Fruit fly (Drosophila melanogaster) whole organism, embryonic: Measurements from ENCODE around the gene CG7272.
A peak's percentile ranks its signal among the peaks of the same experiment; 100 is the strongest.

Experiments
- Adf1 ChIP-seq: fragments of 200-800 bp; sonication (Bioruptor generic); IDR thresholded peaks from 2 replicates; pipeline ENCODE4 v1.3.6; 2022; ENCODE audit warnings: missing biosample characterization, missing genetic modification characterization
- CG10431 ChIP-seq: fragments of 200-800 bp; sonication (Bioruptor generic); optimal IDR thresholded peaks from 3 replicates; lab custom pipeline; 2018; ENCODE audit warnings: missing biosample characterization, mild to moderate bottlenecking, missing genetic modification characterization
- CG11723 ChIP-seq: fragments of 200-800 bp; sonication (Bioruptor generic); optimal IDR thresholded peaks from 2 replicates; lab custom pipeline; 2017; ENCODE audit warnings: missing biosample characterization, mild to moderate bottlenecking, missing genetic modification characterization
- CG12071 ChIP-seq: fragments of 200-800 bp; sonication (Bioruptor generic); optimal IDR thresholded peaks from 3 replicates; lab custom pipeline; 2018; ENCODE audit warnings: missing biosample characterization, mild to moderate bottlenecking, missing genetic modification characterization
- CG12104 ChIP-seq: fragments of 200-800 bp; sonication (Bioruptor generic); optimal IDR thresholded peaks from 3 replicates; lab custom pipeline; 2016; ENCODE audit warnings: missing biosample characterization, missing genetic modification characterization
- CG1233 ChIP-seq: fragments of 200-800 bp; sonication (Bioruptor generic); optimal IDR thresholded peaks from 4 replicates; lab custom pipeline; 2018; ENCODE audit warnings: missing biosample characterization, mild to moderate bottlenecking, missing genetic modification characterization
- CG16779 ChIP-seq: fragments of 200-800 bp; sonication (Bioruptor generic); IDR thresholded peaks from 2 replicates; pipeline ENCODE4 v1.3.6; 2022; ENCODE audit warnings: missing biosample characterization, missing genetic modification characterization
- CG17802 ChIP-seq: fragments of 200-800 bp; sonication (Bioruptor generic); optimal IDR thresholded peaks from 2 replicates; lab custom pipeline; 2018; ENCODE audit warnings: missing biosample characterization, mild to moderate bottlenecking, missing genetic modification characterization, moderate library complexity
- CG18011 ChIP-seq: fragments of 200-800 bp; sonication (Bioruptor generic); optimal IDR thresholded peaks from 2 replicates; lab custom pipeline; 2017; ENCODE audit warnings: missing biosample characterization, missing genetic modification characterization, mild to moderate bottlenecking, moderate library complexity, missing genotype
- CG4360 ChIP-seq: fragments of 200-800 bp; sonication (Bioruptor generic); IDR thresholded peaks from 2 replicates; pipeline ENCODE4 v1.3.6; 2022; ENCODE audit warnings: missing biosample characterization, missing genetic modification characterization
- CG4707 ChIP-seq: fragments of 200-800 bp; sonication (Bioruptor generic); optimal IDR thresholded peaks from 2 replicates; lab custom pipeline; 2018; ENCODE audit warnings: missing biosample characterization, mild to moderate bottlenecking, missing genetic modification characterization, moderate library complexity
- CG4820 ChIP-seq: fragments of 200-800 bp; sonication (Bioruptor generic); optimal IDR thresholded peaks from 3 replicates; lab custom pipeline; 2016; ENCODE audit warnings: missing biosample characterization, missing genetic modification characterization
- CG6765 ChIP-seq: fragments of 200-800 bp; sonication (Bioruptor generic); optimal IDR thresholded peaks from 3 replicates; lab custom pipeline; 2017; ENCODE audit warnings: missing biosample characterization, mild to moderate bottlenecking, missing genetic modification characterization
- CG7928 ChIP-seq: fragments of 200-800 bp; sonication (Bioruptor generic); optimal IDR thresholded peaks from 2 replicates; lab custom pipeline; 2017; ENCODE audit warnings: missing biosample characterization, mild to moderate bottlenecking, missing genetic modification characterization
- CG7987 ChIP-seq: fragments of 200-800 bp; sonication (Bioruptor generic); optimal IDR thresholded peaks from 2 replicates; lab custom pipeline; 2018; ENCODE audit warnings: missing biosample characterization, mild to moderate bottlenecking, missing genetic modification characterization, moderate library complexity
- CG8290 ChIP-seq, 3 experiments: fragments of 200-800 bp; sonication (Bioruptor generic); optimal IDR thresholded peaks; 2 replicates each; lab custom pipeline; 2016 to 2019; ENCODE audit warnings: missing biosample characterization in 3 of 3, missing genetic modification characterization in 3 of 3, mild to moderate bottlenecking in 2 of 3, moderate library complexity in 1 of 3
- CoRest ChIP-seq: fragments of 200-800 bp; sonication (Bioruptor generic); optimal IDR thresholded peaks from 3 replicates; lab custom pipeline; 2018; ENCODE audit warnings: missing biosample characterization, mild to moderate bottlenecking, missing genetic modification characterization, moderate library complexity
- Dad ChIP-seq: fragments of 200-800 bp; sonication (Bioruptor generic); optimal IDR thresholded peaks from 3 replicates; lab custom pipeline; 2016; ENCODE audit warnings: missing biosample characterization, missing genetic modification characterization
- Drgx ChIP-seq: fragments of 200-800 bp; sonication (Bioruptor generic); IDR thresholded peaks from 2 replicates; pipeline ENCODE4 v1.3.6; 2022; ENCODE audit warnings: missing biosample characterization, missing genetic modification characterization
- E2f2 ChIP-seq: fragments of 200-800 bp; sonication (Bioruptor generic); IDR thresholded peaks from 2 replicates; pipeline ENCODE4 v1.3.6; 2022; ENCODE audit warnings: missing biosample characterization, missing genetic modification characterization
- Fer2 ChIP-seq: fragments of 200-800 bp; sonication (Bioruptor generic); optimal IDR thresholded peaks from 2 replicates; lab custom pipeline; 2018; ENCODE audit warnings: missing biosample characterization, mild to moderate bottlenecking, missing genetic modification characterization, moderate library complexity
- Hr3 ChIP-seq: fragments of 200-800 bp; sonication (Bioruptor generic); optimal IDR thresholded peaks from 3 replicates; lab custom pipeline; 2016; ENCODE audit warnings: missing biosample characterization, missing genetic modification characterization
- Meics ChIP-seq: fragments of 200-800 bp; sonication (Bioruptor generic); optimal IDR thresholded peaks from 2 replicates; lab custom pipeline; 2017; ENCODE audit warnings: missing biosample characterization, mild to moderate bottlenecking, missing genetic modification characterization
- Neu2 ChIP-seq: fragments of 200-800 bp; sonication (Bioruptor generic); optimal IDR thresholded peaks from 3 replicates; lab custom pipeline; 2016; ENCODE audit warnings: missing biosample characterization, missing genetic modification characterization, borderline replicate concordance
- Oli ChIP-seq: fragments of 200-800 bp; sonication (Bioruptor generic); optimal IDR thresholded peaks from 2 replicates; lab custom pipeline; 2018; ENCODE audit warnings: missing biosample characterization, mild to moderate bottlenecking, missing genetic modification characterization, moderate library complexity
- Poxn ChIP-seq: fragments of 200-800 bp; sonication (Bioruptor generic); IDR thresholded peaks from 2 replicates; pipeline ENCODE4 v1.3.6; 2022; ENCODE audit warnings: missing biosample characterization, missing genetic modification characterization
- Xbp1 ChIP-seq: fragments of 200-800 bp; sonication (Bioruptor generic); optimal IDR thresholded peaks from 3 replicates; lab custom pipeline; 2016; ENCODE audit warnings: missing biosample characterization, mild to moderate bottlenecking, missing genetic modification characterization
- al ChIP-seq: fragments of 200-800 bp; sonication (Bioruptor generic); IDR thresholded peaks from 2 replicates; pipeline ENCODE4 v1.3.6; 2022; ENCODE audit warnings: missing biosample characterization, missing genetic modification characterization
- ash1 ChIP-seq: fragments of 200-800 bp; sonication (Bioruptor generic); optimal IDR thresholded peaks from 2 replicates; lab custom pipeline; 2018; ENCODE audit warnings: missing biosample characterization, mild to moderate bottlenecking, missing genetic modification characterization
- croc ChIP-seq: fragments of 200-800 bp; sonication (Bioruptor generic); conservative IDR thresholded peaks from 3 replicates; pipeline ENCODE4 v1.3.6; 2022; ENCODE audit warnings: missing biosample characterization, missing genetic modification characterization
- crol ChIP-seq: fragments of 200-800 bp; sonication (Bioruptor generic); IDR thresholded peaks from 2 replicates; pipeline ENCODE4 v1.3.6; 2022; ENCODE audit warnings: missing biosample characterization, missing genetic modification characterization
- dan ChIP-seq: fragments of 200-800 bp; sonication (Bioruptor generic); IDR thresholded peaks from 2 replicates; pipeline ENCODE4 v1.3.6; 2022; ENCODE audit warnings: missing biosample characterization, missing genetic modification characterization
- dysf ChIP-seq: fragments of 200-800 bp; sonication (Bioruptor generic); IDR thresholded peaks from 3 replicates; pipeline ENCODE4 v1.3.6; 2022; ENCODE audit warnings: missing biosample characterization, missing genetic modification characterization
- gem ChIP-seq: fragments of 200-800 bp; sonication (Bioruptor generic); optimal IDR thresholded peaks from 2 replicates; lab custom pipeline; 2019; ENCODE audit warnings: missing biosample characterization, mild to moderate bottlenecking, missing genetic modification characterization, moderate library complexity
- grau ChIP-seq: fragments of 200-800 bp; optimal IDR thresholded peaks from 3 replicates; lab custom pipeline; 2019; ENCODE audit warnings: missing biosample characterization, mild to moderate bottlenecking, missing genetic modification characterization, moderate library complexity
- gsb ChIP-seq: fragments of 200-800 bp; sonication (Bioruptor generic); IDR thresholded peaks from 2 replicates; pipeline ENCODE4 v1.3.6; 2022; ENCODE audit warnings: missing biosample characterization, missing genetic modification characterization
- gsb-n ChIP-seq: fragments of 200-800 bp; sonication (Bioruptor generic); optimal IDR thresholded peaks from 3 replicates; lab custom pipeline; 2018; ENCODE audit warnings: missing biosample characterization, mild to moderate bottlenecking, missing genetic modification characterization
- jumu ChIP-seq: fragments of 200-800 bp; sonication (Bioruptor generic); optimal IDR thresholded peaks from 3 replicates; lab custom pipeline; 2016; ENCODE audit warnings: missing biosample characterization, missing genetic modification characterization
- ken ChIP-seq: fragments of 200-800 bp; sonication (Bioruptor generic); IDR thresholded peaks from 3 replicates; pipeline ENCODE4 v1.3.6; 2022; ENCODE audit warnings: missing biosample characterization, missing genetic modification characterization
- mam ChIP-seq: fragments of 200-800 bp; sonication (Bioruptor generic); optimal IDR thresholded peaks from 3 replicates; lab custom pipeline; 2016; ENCODE audit warnings: missing biosample characterization, missing genetic modification characterization
- nmo ChIP-seq: fragments of 200-800 bp; sonication (Bioruptor generic); optimal IDR thresholded peaks from 2 replicates; lab custom pipeline; 2018; ENCODE audit warnings: missing biosample characterization, mild to moderate bottlenecking, missing genetic modification characterization, moderate library complexity
- odd ChIP-seq: fragments of 200-800 bp; sonication (Bioruptor generic); optimal IDR thresholded peaks from 2 replicates; lab custom pipeline; 2017; ENCODE audit warnings: missing biosample characterization, mild to moderate bottlenecking, missing genetic modification characterization
- pita ChIP-seq: fragments of 200-800 bp; sonication (Bioruptor generic); optimal IDR thresholded peaks from 2 replicates; lab custom pipeline; 2017; ENCODE audit warnings: missing biosample characterization, mild to moderate bottlenecking, missing genetic modification characterization
- pros ChIP-seq: fragments of 200-800 bp; sonication (Bioruptor generic); optimal IDR thresholded peaks from 3 replicates; lab custom pipeline; 2019; ENCODE audit warnings: missing biosample characterization, mild to moderate bottlenecking, missing genetic modification characterization, moderate library complexity
- slp2 ChIP-seq: fragments of 200-800 bp; sonication (Bioruptor generic); optimal IDR thresholded peaks from 2 replicates; lab custom pipeline; 2016; ENCODE audit warnings: missing biosample characterization, missing genetic modification characterization
- stwl ChIP-seq: fragments of 200-800 bp; sonication (Bioruptor generic); optimal IDR thresholded peaks from 3 replicates; lab custom pipeline; 2018; ENCODE audit warnings: missing biosample characterization, mild to moderate bottlenecking, missing genetic modification characterization, moderate library complexity
- tio ChIP-seq: fragments of 200-800 bp; sonication (Bioruptor generic); optimal IDR thresholded peaks from 2 replicates; lab custom pipeline; 2017; ENCODE audit warnings: missing biosample characterization, missing genetic modification characterization, inconsistent platforms
- vfl ChIP-seq: fragments of 200-800 bp; sonication (Bioruptor generic); optimal IDR thresholded peaks from 2 replicates; lab custom pipeline; 2016; ENCODE audit warnings: missing biosample characterization, missing genetic modification characterization
- zen ChIP-seq: fragments of 200-800 bp; sonication (Bioruptor generic); optimal IDR thresholded peaks from 3 replicates; lab custom pipeline; 2018; ENCODE audit warnings: missing biosample characterization, mild to moderate bottlenecking, missing genetic modification characterization, moderate library complexity

Gene CG7272

DNA sequence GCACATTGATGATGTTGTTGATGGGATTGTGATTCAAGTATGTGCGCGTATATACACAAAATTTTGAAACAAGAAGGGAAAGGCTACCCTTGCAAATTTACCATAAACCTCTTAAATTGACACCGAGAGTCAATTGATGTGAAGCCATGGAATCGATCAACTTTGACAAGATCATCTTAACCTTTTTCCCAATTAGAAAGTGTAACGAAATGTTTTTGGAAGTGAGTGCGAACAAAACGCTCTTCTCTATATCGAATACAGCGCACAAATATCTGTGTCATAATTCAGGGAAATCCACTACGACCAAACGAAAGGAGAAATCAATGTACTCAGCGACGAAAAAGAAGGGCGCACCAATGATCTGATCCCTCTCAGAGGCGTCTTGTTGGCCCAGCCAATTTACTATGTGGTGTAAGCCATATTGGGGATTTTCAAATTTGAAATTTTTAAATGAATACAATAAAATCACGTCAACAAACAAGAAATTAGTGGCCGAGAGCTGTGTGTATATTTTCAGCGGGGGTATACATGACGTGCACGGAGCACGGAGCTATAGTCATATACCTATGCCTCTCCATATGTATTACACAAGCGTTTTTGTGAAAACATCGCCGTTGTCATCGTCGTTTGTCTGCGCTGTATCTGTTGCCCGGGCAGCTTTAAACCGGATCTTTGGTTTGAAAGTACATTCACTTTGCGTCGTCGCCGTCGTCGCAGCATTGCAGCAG, 32.8 kb downstream of the CG7272 start (continued):
- no peak for TF ChIP-seq odd
- no peak for TF ChIP-seq CG18011 (GFP tag; lab: Kevin White, UChicago)
- no peak for TF ChIP-seq gsb (GFP tag; lab: Robert Waterston, UW)
- peak; percentile 26 for TF ChIP-seq Oli (tag; lab: Kevin White, UChicago)
- no peak for TF ChIP-seq Adf1 (GFP tag; lab: Robert Waterston, UW)
- TF ChIP-seq CG16779: 0 out of 2 replicates have a peak, but pooled peaks have one; percentile 3
- TF ChIP-seq Dad (GFP tag; lab: Kevin White, UChicago): no peak
- no peak for TF ChIP-seq vfl (GFP tag; lab: Kevin White, UChicago)
- TF ChIP-seq CG4820 (GFP tag; lab: Kevin White, UChicago): no peak
- peak; percentile 36 for TF ChIP-seq grau (tag; lab: Kevin White, UChicago)
- no peak for TF ChIP-seq CG6765 (GFP tag; lab: Kevin White, UChicago)
- TF ChIP-seq pita (GFP tag; lab: Kevin White, UChicago): no peak
- TF ChIP-seq stwl: no peak
- no peak for TF ChIP-seq Meics
- peak; percentile 74 for TF ChIP-seq CG10431 (GFP tag; lab: Kevin White, UChicago)
- TF ChIP-seq CG8290 (GFP tag; optimal IDR thresholded peaks at IDR 0.05; lab: Kevin White, UChicago): no peak
- TF ChIP-seq CG8290 (tag; optimal IDR thresholded peaks at IDR 0.05; lab: Kevin White, UChicago): peak in 1 of 2 experiments; percentile 40
- peak; percentile 59 for TF ChIP-seq gsb-n (tag; lab: Kevin White, UChicago)
- no peak for TF ChIP-seq ash1 (GFP tag; lab: Kevin White, UChicago)
- no peak for TF ChIP-seq Hr3 (GFP tag; lab: Kevin White, UChicago)
- no peak for TF ChIP-seq Neu2 (GFP tag; lab: Kevin White, UChicago)
- TF ChIP-seq CG4360 (GFP tag; lab: Robert Waterston, UW): 0 out of 2 replicates have a peak, but pooled peaks have one; percentile 26
- TF ChIP-seq Drgx (GFP tag; lab: Robert Waterston, UW): peak; percentile 61; the same call in 1 of the 2 replicates
- TF ChIP-seq CG17802: peak; percentile 46
- TF ChIP-seq CG12104 (GFP tag; lab: Kevin White, UChicago): no peak
- peak; percentile 24; the same call in 1 of the 2 replicates for TF ChIP-seq al (GFP tag; lab: Robert Waterston, UW)
- TF ChIP-seq slp2 (GFP tag; lab: Kevin White, UChicago): no peak
- TF ChIP-seq Fer2 (tag; lab: Kevin White, UChicago): no peak
- no peak for TF ChIP-seq CG11723 (GFP tag; lab: Kevin White, UChicago)
- peak; percentile 42 for TF ChIP-seq Xbp1
- TF ChIP-seq dan (GFP tag; lab: Robert Waterston, UW): no peak
- TF ChIP-seq pros (GFP tag; lab: Kevin White, UChicago): peak; percentile 69
- TF ChIP-seq tio (GFP tag; lab: Kevin White, UChicago): no peak
- no peak for TF ChIP-seq CG1233 (GFP tag; lab: Kevin White, UChicago)
- TF ChIP-seq croc: no peak; the same call in 2 of the 3 replicates
- TF ChIP-seq CoRest (tag; lab: Kevin White, UChicago): peak; percentile 36
- no peak for TF ChIP-seq CG7928 (GFP tag; lab: Kevin White, UChicago)
- TF ChIP-seq zen (tag; lab: Kevin White, UChicago): peak; percentile 1
- no peak for TF ChIP-seq Poxn (GFP tag; lab: Robert Waterston, UW)
- peak; percentile 45 for TF ChIP-seq gem (tag; lab: Kevin White, UChicago)
- peak; percentile 32 for TF ChIP-seq nmo (GFP tag; lab: Kevin White, UChicago)
- no peak for TF ChIP-seq jumu (GFP tag; lab: Kevin White, UChicago)
- TF ChIP-seq CG12071 (GFP tag; lab: Kevin White, UChicago): peak; percentile 48
- no peak for TF ChIP-seq crol
- peak; percentile 31 for TF ChIP-seq CG7987
- peak; percentile 53 for TF ChIP-seq dysf (GFP tag; lab: Robert Waterston, UW)
- no peak for TF ChIP-seq E2f2 (GFP tag; lab: Robert Waterston, UW)
- peak; percentile 35; the same call in 1 of the 3 replicates for TF ChIP-seq ken (GFP tag; lab: Robert Waterston, UW)
- TF ChIP-seq mam (GFP tag; lab: Kevin White, UChicago): peak; percentile 52
- TF ChIP-seq CG4707 (GFP tag; lab: Kevin White, UChicago): peak; percentile 24
